Worm (Caenorhabditis elegans): ENCODE data around the gene R13D11.4.

ce11 chrV:801555-802060 is 9.0 kb upstream of the R13D11.4 start:
- no peak for TF ChIP-seq him-1 (tag; optimal IDR thresholded peaks at IDR 0.05)
- TF ChIP-seq dao-5 (tag; optimal IDR thresholded peaks at IDR 0.05): no peak
